Fruit fly (Drosophila melanogaster) whole organism, embryonic: Measurements from ENCODE around the gene nudC.

Experiments used
- Ada2b ChIP-seq: fragments of 200-800 bp; sonication (Bioruptor generic); IDR thresholded peaks from 2 replicates; pipeline ENCODE4 v1.3.6; 2022; ENCODE audit warnings: missing biosample characterization, missing genetic modification characterization
- Aef1 ChIP-seq: fragments of 200-800 bp; sonication (Bioruptor generic); IDR thresholded peaks from 3 replicates; pipeline ENCODE4 v1.3.6; 2022; ENCODE audit warnings: missing biosample characterization, missing genetic modification characterization
- CG10366 ChIP-seq: fragments of 200-800 bp; sonication (Bioruptor generic); IDR thresholded peaks from 2 replicates; pipeline ENCODE4 v1.3.6; 2022; ENCODE audit warnings: missing biosample characterization, missing genetic modification characterization
- CG10543 ChIP-seq: fragments of 200-800 bp; sonication (Bioruptor generic); optimal IDR thresholded peaks from 3 replicates; lab custom pipeline; 2017; ENCODE audit warnings: missing biosample characterization, mild to moderate bottlenecking, missing genetic modification characterization, moderate library complexity
- CG10979 ChIP-seq: fragments of 200-800 bp; sonication (Bioruptor generic); optimal IDR thresholded peaks from 2 replicates; lab custom pipeline; 2018; ENCODE audit warnings: missing biosample characterization, mild to moderate bottlenecking, missing genetic modification characterization, moderate library complexity
- CG11085 ChIP-seq: fragments of 200-800 bp; sonication (Bioruptor generic); IDR thresholded peaks from 2 replicates; pipeline ENCODE4 v1.3.6; 2022; ENCODE audit warnings: missing biosample characterization, missing genetic modification characterization
- CG12155 ChIP-seq: fragments of 200-800 bp; sonication (Bioruptor generic); optimal IDR thresholded peaks from 3 replicates; lab custom pipeline; 2016; ENCODE audit warnings: missing biosample characterization, missing genetic modification characterization
- CG13287 ChIP-seq: fragments of 200-800 bp; sonication (Bioruptor generic); IDR thresholded peaks from 2 replicates; pipeline ENCODE4 v1.3.6; 2022; ENCODE audit warnings: missing biosample characterization, missing genetic modification characterization; ENCODE audit not compliant: partially characterized antibody
- CG13296 ChIP-seq: fragments of 200-800 bp; sonication (Bioruptor generic); optimal IDR thresholded peaks from 3 replicates; lab custom pipeline; 2018; ENCODE audit warnings: missing biosample characterization, mild to moderate bottlenecking, missing genetic modification characterization
- CG13424 ChIP-seq: fragments of 200-800 bp; sonication (Bioruptor generic); optimal IDR thresholded peaks from 2 replicates; lab custom pipeline; 2019; ENCODE audit warnings: missing biosample characterization, mild to moderate bottlenecking, missing genetic modification characterization, moderate library complexity
- CG14667 ChIP-seq: fragments of 200-800 bp; sonication (Bioruptor generic); IDR thresholded peaks from 2 replicates; pipeline ENCODE4 v1.3.6; 2022; ENCODE audit warnings: missing biosample characterization, missing genetic modification characterization
- CG15601 ChIP-seq: fragments of 200-800 bp; sonication (Bioruptor generic); optimal IDR thresholded peaks from 3 replicates; lab custom pipeline; 2019; ENCODE audit warnings: missing biosample characterization, mild to moderate bottlenecking, missing genetic modification characterization, moderate library complexity
- CG17361 ChIP-seq: fragments of 200-800 bp; sonication (Bioruptor generic); IDR thresholded peaks from 3 replicates; pipeline ENCODE4 v1.3.6; 2022; ENCODE audit warnings: missing biosample characterization, missing genetic modification characterization
- CG2129 ChIP-seq: fragments of 200-800 bp; sonication (Bioruptor generic); IDR thresholded peaks from 2 replicates; pipeline ENCODE4 v1.3.6; 2022; ENCODE audit warnings: missing biosample characterization, missing genetic modification characterization; ENCODE audit not compliant: partially characterized antibody
- CG30020 ChIP-seq: fragments of 200-800 bp; optimal IDR thresholded peaks from 2 replicates; lab custom pipeline; 2019; ENCODE audit warnings: missing biosample characterization, mild to moderate bottlenecking, missing genetic modification characterization, moderate library complexity
- CG31224 ChIP-seq: fragments of 200-800 bp; sonication (Bioruptor generic); IDR thresholded peaks from 2 replicates; pipeline ENCODE4 v1.3.6; 2022; ENCODE audit warnings: missing biosample characterization, missing genetic modification characterization
- CG32532 ChIP-seq: fragments of 200-800 bp; sonication (Bioruptor generic); IDR thresholded peaks from 2 replicates; pipeline ENCODE4 v1.3.6; 2022; ENCODE audit warnings: missing biosample characterization, missing genetic modification characterization
- CG4617 ChIP-seq: fragments of 200-800 bp; sonication (Bioruptor generic); optimal IDR thresholded peaks from 3 replicates; lab custom pipeline; 2016; ENCODE audit warnings: missing biosample characterization, missing genetic modification characterization, borderline replicate concordance
- CG7963 ChIP-seq: fragments of 200-800 bp; sonication (Bioruptor generic); IDR thresholded peaks from 3 replicates; pipeline ENCODE4 v1.3.6; 2022; ENCODE audit warnings: missing biosample characterization, missing genetic modification characterization; ENCODE audit not compliant: partially characterized antibody
- CG8290 ChIP-seq, 3 experiments: fragments of 200-800 bp; sonication (Bioruptor generic); optimal IDR thresholded peaks; 2 replicates each; lab custom pipeline; 2016 to 2019; ENCODE audit warnings: missing biosample characterization in 3 of 3, missing genetic modification characterization in 3 of 3, mild to moderate bottlenecking in 2 of 3, moderate library complexity in 1 of 3
- CG8388 ChIP-seq: fragments of 200-800 bp; sonication (Bioruptor generic); optimal IDR thresholded peaks from 2 replicates; lab custom pipeline; 2019; ENCODE audit warnings: missing biosample characterization, mild to moderate bottlenecking, missing genetic modification characterization, moderate library complexity
- CG9817 ChIP-seq: fragments of 200-800 bp; sonication (Bioruptor generic); optimal IDR thresholded peaks from 2 replicates; lab custom pipeline; 2018; ENCODE audit warnings: missing biosample characterization, mild to moderate bottlenecking, missing genetic modification characterization, moderate library complexity
- D ChIP-seq, 2 experiments: fragments of 200-800 bp in 1 of 2; fragments of >200 bp in 1 of 2; sonication (Bioruptor generic) in 1 of 2; optimal IDR thresholded peaks; 2 replicates in 1 of 2; 3 replicates in 1 of 2; lab custom pipeline; 2017; ENCODE audit warnings: mild to moderate bottlenecking in 1 of 2, missing biosample characterization in 1 of 2, missing genetic modification characterization in 1 of 2, missing genetic modification reagents in 1 of 2
- Dek ChIP-seq: fragments of 200-800 bp; sonication (Bioruptor generic); optimal IDR thresholded peaks from 3 replicates; lab custom pipeline; 2019; ENCODE audit warnings: missing biosample characterization, mild to moderate bottlenecking, missing genetic modification characterization, moderate library complexity
- Doc3 ChIP-seq: fragments of 200-800 bp; sonication (Bioruptor generic); IDR thresholded peaks from 3 replicates; pipeline ENCODE4 v1.3.6; 2022; ENCODE audit warnings: missing biosample characterization, missing genetic modification characterization; ENCODE audit not compliant: partially characterized antibody
- HmgD ChIP-seq: fragments of 200-800 bp; sonication (Bioruptor generic); optimal IDR thresholded peaks from 3 replicates; lab custom pipeline; 2016; ENCODE audit warnings: missing biosample characterization, missing genetic modification characterization
- Hmr ChIP-seq: fragments of 200-800 bp; sonication (Bioruptor generic); optimal IDR thresholded peaks from 3 replicates; lab custom pipeline; 2017; ENCODE audit warnings: mild to moderate bottlenecking, missing biosample characterization, missing genetic modification reagents, missing genetic modification characterization
- Hsf ChIP-seq: fragments of 200-800 bp; sonication (Bioruptor generic); optimal IDR thresholded peaks from 3 replicates; lab custom pipeline; 2016; ENCODE audit warnings: missing biosample characterization, missing genetic modification characterization
- Myb ChIP-seq: fragments of 200-800 bp; sonication (Bioruptor generic); optimal IDR thresholded peaks from 2 replicates; lab custom pipeline; 2016; ENCODE audit warnings: missing biosample characterization, missing genetic modification characterization
- Opbp ChIP-seq: fragments of 200-800 bp; sonication (Bioruptor generic); IDR thresholded peaks from 3 replicates; pipeline ENCODE4 v1.3.6; 2022; ENCODE audit warnings: missing biosample characterization, missing genetic modification characterization; ENCODE audit not compliant: partially characterized antibody
- Sry-δ ChIP-seq: fragments of 200-800 bp; sonication (Bioruptor generic); optimal IDR thresholded peaks from 2 replicates; lab custom pipeline; 2016; ENCODE audit warnings: missing biosample characterization, missing genetic modification characterization
- Tbp ChIP-seq: fragments of >200 bp; optimal IDR thresholded peaks from 2 replicates; lab custom pipeline; 2018; ENCODE audit warnings: missing biosample characterization, missing genetic modification characterization
- Xbp1 ChIP-seq: fragments of 200-800 bp; sonication (Bioruptor generic); optimal IDR thresholded peaks from 3 replicates; lab custom pipeline; 2016; ENCODE audit warnings: missing biosample characterization, mild to moderate bottlenecking, missing genetic modification characterization
- dysf ChIP-seq: fragments of 200-800 bp; sonication (Bioruptor generic); IDR thresholded peaks from 3 replicates; pipeline ENCODE4 v1.3.6; 2022; ENCODE audit warnings: missing biosample characterization, missing genetic modification characterization
- grau ChIP-seq: fragments of 200-800 bp; optimal IDR thresholded peaks from 3 replicates; lab custom pipeline; 2019; ENCODE audit warnings: missing biosample characterization, mild to moderate bottlenecking, missing genetic modification characterization, moderate library complexity
- ind ChIP-seq: fragments of 200-800 bp; sonication (Bioruptor generic); optimal IDR thresholded peaks from 3 replicates; lab custom pipeline; 2016; ENCODE audit warnings: missing biosample characterization, missing genetic modification characterization
- ken ChIP-seq: fragments of 200-800 bp; sonication (Bioruptor generic); IDR thresholded peaks from 3 replicates; pipeline ENCODE4 v1.3.6; 2022; ENCODE audit warnings: missing biosample characterization, missing genetic modification characterization
- lola ChIP-seq, 3 experiments: fragments of >200 bp in 2 of 3; fragments of 200-800 bp in 1 of 3; sonication (Bioruptor generic) in 1 of 3; optimal IDR thresholded peaks; 2 replicates each; lab custom pipeline; 2017 to 2019; ENCODE audit warnings: missing biosample characterization in 3 of 3, missing genetic modification characterization in 3 of 3, mild to moderate bottlenecking in 1 of 3, moderate library complexity in 1 of 3
- luna ChIP-seq: fragments of 200-800 bp; sonication (Bioruptor generic); optimal IDR thresholded peaks from 2 replicates; lab custom pipeline; 2016; ENCODE audit warnings: missing biosample characterization, missing genetic modification characterization
- nmo ChIP-seq: fragments of 200-800 bp; sonication (Bioruptor generic); optimal IDR thresholded peaks from 2 replicates; lab custom pipeline; 2018; ENCODE audit warnings: missing biosample characterization, mild to moderate bottlenecking, missing genetic modification characterization, moderate library complexity
- peb ChIP-seq: fragments of 200-800 bp; sonication (Bioruptor generic); IDR thresholded peaks from 2 replicates; pipeline ENCODE4 v1.3.6; 2022; ENCODE audit warnings: missing biosample characterization, missing genetic modification characterization
- prd ChIP-seq, 3 experiments: fragments of >200 bp in 2 of 3; fragments of 200-800 bp in 1 of 3; sonication (Bioruptor generic) in 1 of 3; optimal IDR thresholded peaks in 2 of 3; IDR thresholded peaks in 1 of 3; 2 replicates in 2 of 3; 3 replicates in 1 of 3; pipeline versions ENCODE4 v1.3.6 to Lab custom; 2017 to 2022; ENCODE audit warnings: missing biosample characterization in 1 of 3, missing genetic modification characterization in 1 of 3
- so ChIP-seq: fragments of 200-800 bp; sonication (Bioruptor generic); IDR thresholded peaks from 3 replicates; pipeline ENCODE4 v1.3.6; 2022; ENCODE audit warnings: missing biosample characterization, missing genetic modification characterization
- stc ChIP-seq: fragments of 200-800 bp; sonication (Bioruptor generic); IDR thresholded peaks from 2 replicates; pipeline ENCODE4 v1.3.6; 2022; ENCODE audit warnings: missing biosample characterization, missing genetic modification characterization
- sug ChIP-seq: fragments of 200-800 bp; optimal IDR thresholded peaks from 2 replicates; lab custom pipeline; 2019; ENCODE audit warnings: missing biosample characterization, mild to moderate bottlenecking, missing genetic modification characterization, moderate library complexity
- twi ChIP-seq: fragments of 200-800 bp; optimal IDR thresholded peaks from 2 replicates; lab custom pipeline; 2019; ENCODE audit warnings: missing biosample characterization, mild to moderate bottlenecking, missing genetic modification characterization, moderate library complexity
- unpg ChIP-seq: fragments of 200-800 bp; sonication (Bioruptor generic); optimal IDR thresholded peaks from 3 replicates; lab custom pipeline; 2018; ENCODE audit warnings: missing biosample characterization, mild to moderate bottlenecking, missing genetic modification characterization, moderate library complexity

nudC gene

DNA sequence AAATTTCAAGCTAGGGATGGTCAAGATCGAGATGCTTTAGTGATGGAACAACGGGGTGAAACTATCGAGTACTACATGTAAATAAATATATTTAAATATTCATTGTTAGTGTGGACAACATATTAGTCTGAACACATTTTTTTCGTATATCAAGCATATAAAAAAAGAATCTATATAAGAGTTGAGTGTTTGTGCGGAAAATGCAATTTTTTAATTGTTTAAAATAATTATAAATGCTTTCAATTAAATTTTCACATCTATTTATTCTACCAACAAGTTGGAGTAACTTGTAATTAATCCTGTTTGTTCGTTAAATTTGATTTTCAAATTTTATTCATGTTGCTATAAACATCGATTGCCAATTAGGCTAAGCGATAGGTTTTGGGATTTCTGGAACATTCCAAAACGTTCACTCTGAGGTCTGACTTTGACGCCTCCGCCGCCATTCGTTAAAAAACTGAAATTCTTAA is 25.1 kb upstream of the nudC start, which contains the start of the genes mus302 and CG9705 (continued):
- peak in 1 of 3 experiments; percentile 70 for TF ChIP-seq lola (GFP tag; optimal IDR thresholded peaks at IDR 0.05; lab: Kevin White, UChicago)
- TF ChIP-seq CG10979 (tag; lab: Kevin White, UChicago): peak; percentile 33
- peak; percentile 85 for TF ChIP-seq CG17361 (GFP tag; lab: Robert Waterston, UW)
- TF ChIP-seq CG9817 (tag; lab: Kevin White, UChicago): peak; percentile 56
- peak; percentile 83 for TF ChIP-seq nmo (GFP tag; lab: Kevin White, UChicago)
- peak; percentile 27 for TF ChIP-seq unpg (GFP tag; lab: Kevin White, UChicago)
- peak; percentile 64 for TF ChIP-seq grau (tag; lab: Kevin White, UChicago)
- TF ChIP-seq CG8388 (GFP tag; lab: Kevin White, UChicago): peak; percentile 46
- TF ChIP-seq CG2129: peak; percentile 58; the same call in 1 of the 2 replicates
- TF ChIP-seq Xbp1 (GFP tag; lab: Kevin White, UChicago): peak; percentile 65
- TF ChIP-seq Aef1 (GFP tag; lab: Robert Waterston, UW): peak; percentile 41; the same call in 2 of the 3 replicates
- peak; percentile 54 for TF ChIP-seq sug
- no peak for TF ChIP-seq peb (GFP tag; lab: Robert Waterston, UW)
- peak; percentile 49 for TF ChIP-seq CG32532 (GFP tag; lab: Robert Waterston, UW)
- TF ChIP-seq CG7963 (GFP tag; lab: Robert Waterston, UW): 0 out of 3 replicates have a peak, but pooled peaks have one; percentile 16
- peak; percentile 79 for TF ChIP-seq Sry-δ (GFP tag; lab: Kevin White, UChicago)
- no peak for TF ChIP-seq D (optimal IDR thresholded peaks at IDR 0.05; lab: Kevin White, UChicago)
- no peak for TF ChIP-seq D (GFP tag; optimal IDR thresholded peaks at IDR 0.05; lab: Kevin White, UChicago)
- peak; percentile 30 for TF ChIP-seq CG13296 (GFP tag; lab: Kevin White, UChicago)
- TF ChIP-seq CG12155 (GFP tag; lab: Kevin White, UChicago): peak; percentile 33
- peak; percentile 12 for TF ChIP-seq CG10543
- TF ChIP-seq CG14667: peak; percentile 38; the same call in 1 of the 2 replicates
- TF ChIP-seq ind (GFP tag; lab: Kevin White, UChicago): peak; percentile 42
- TF ChIP-seq CG31224 (GFP tag; lab: Robert Waterston, UW): 0 out of 2 replicates have a peak, but pooled peaks have one; percentile 20
- TF ChIP-seq Doc3: peak; percentile 69; the same call in 1 of the 3 replicates
- no peak for TF ChIP-seq prd (optimal IDR thresholded peaks at IDR 0.05; lab: Kevin White, UChicago)
- TF ChIP-seq prd (GFP tag; IDR thresholded peaks at IDR 0.05; lab: Robert Waterston, UW): peak; percentile 71
- TF ChIP-seq Opbp (GFP tag; lab: Robert Waterston, UW): peak; percentile 7; the same call in 2 of the 3 replicates
- TF ChIP-seq Ada2b (GFP tag; lab: Robert Waterston, UW): peak; percentile 36; the same call in 1 of the 2 replicates
- TF ChIP-seq HmgD: no peak
- 0 out of 3 replicates have a peak, but pooled peaks have one; percentile 30 for TF ChIP-seq dysf
- TF ChIP-seq ken (GFP tag; lab: Robert Waterston, UW): 0 out of 3 replicates have a peak, but pooled peaks have one; percentile 19
- TF ChIP-seq CG13287 (GFP tag; lab: Robert Waterston, UW): peak; percentile 72
- TF ChIP-seq CG11085: no peak
- peak; percentile 50 for TF ChIP-seq Dek (tag; lab: Kevin White, UChicago)
- no peak for TF ChIP-seq stc (GFP tag; lab: Robert Waterston, UW)
- TF ChIP-seq so (GFP tag; lab: Robert Waterston, UW): no peak
- no peak for TF ChIP-seq luna
- peak; percentile 31 for TF ChIP-seq CG8290 (GFP tag; optimal IDR thresholded peaks at IDR 0.05; lab: Kevin White, UChicago)
- TF ChIP-seq CG8290 (tag; optimal IDR thresholded peaks at IDR 0.05; lab: Kevin White, UChicago): no peak
- TF ChIP-seq Hmr: peak; percentile 29
- peak; percentile 36 for TF ChIP-seq CG15601 (tag; lab: Kevin White, UChicago)
- peak; percentile 62 for TF ChIP-seq CG13424 (tag; lab: Kevin White, UChicago)
- TF ChIP-seq Myb (GFP tag; lab: Kevin White, UChicago): peak; percentile 58
- peak; percentile 2 for TF ChIP-seq Tbp
- TF ChIP-seq CG10366 (GFP tag; lab: Robert Waterston, UW): peak; percentile 38; the same call in 1 of the 2 replicates
- TF ChIP-seq CG30020: peak; percentile 86
- peak; percentile 46 for TF ChIP-seq Hsf
- TF ChIP-seq CG4617 (GFP tag; lab: Kevin White, UChicago): peak; percentile 53
- peak; percentile 14 for TF ChIP-seq twi (tag; lab: Kevin White, UChicago)
